Worm (Caenorhabditis elegans) whole organism, L4 larva: ENCODE data around the gene Y49F6B.14.

Experiments used
- D1046.2 ChIP-seq: fragments of 200-800 bp; sonication (Bioruptor generic); IDR thresholded peaks from 2 replicates; pipeline ENCODE4 v1.3.6; 2022; ENCODE audit warnings: missing genetic modification characterization, missing compliant biosample characterization
- F10B5.3 ChIP-seq: sonication (generic microtip); optimal IDR thresholded peaks from 2 replicates; lab custom pipeline; 2016; ENCODE audit warnings: mild to moderate bottlenecking, missing genetic modification characterization, missing compliant biosample characterization
- T20F7.1 ChIP-seq: fragments of 200-800 bp; sonication (Bioruptor generic); optimal IDR thresholded peaks from 2 replicates; lab custom pipeline; 2018; ENCODE audit warnings: mild to moderate bottlenecking, missing genetic modification characterization, missing compliant biosample characterization
- T26A8.4 ChIP-seq: fragments of 200-800 bp; sonication (Bioruptor generic); IDR thresholded peaks from 2 replicates; pipeline ENCODE4 v1.3.6; 2022; ENCODE audit warnings: missing genetic modification characterization, missing compliant biosample characterization
- Y48G9A.11 ChIP-seq: fragments of 200-800 bp; sonication (Bioruptor generic); IDR thresholded peaks from 2 replicates; pipeline ENCODE4 v1.3.6; 2022; ENCODE audit warnings: missing genetic modification reagents, missing genetic modification characterization, missing compliant biosample characterization
- aha-1 ChIP-seq: fragments of 150-350 bp; peaks from one replicate; lab custom pipeline; 2014; ENCODE audit warnings: missing biosample characterization, missing genetic modification characterization
- aly-2 ChIP-seq: sonication (generic microtip); optimal IDR thresholded peaks from 2 replicates; lab custom pipeline; 2018; ENCODE audit warnings: missing biosample characterization, missing genetic modification characterization
- ama-1 ChIP-seq: fragments of 150-350 bp; optimal IDR thresholded peaks from 2 replicates; lab custom pipeline; 2014; ENCODE audit warnings: inconsistent platforms, mixed read lengths
- arid-1 ChIP-seq: fragments of 200-800 bp; sonication (Bioruptor generic); conservative IDR thresholded peaks from 2 replicates; pipeline ENCODE4 v1.3.6; 2022; ENCODE audit warnings: missing genetic modification reagents, missing genetic modification characterization, missing compliant biosample characterization
- ctbp-1 ChIP-seq: fragments of 200-800 bp; sonication (Bioruptor generic); IDR thresholded peaks from 2 replicates; pipeline ENCODE4 v1.3.6; 2022; ENCODE audit warnings: missing genetic modification reagents, missing genetic modification characterization, missing compliant biosample characterization
- daf-16 ChIP-seq, 3 experiments: sonication (generic microtip); optimal IDR thresholded peaks; 2 replicates each; lab custom pipeline; 2016 to 2017; ENCODE audit warnings: missing genetic modification characterization in 3 of 3, missing genetic modification reagents in 3 of 3, mild to moderate bottlenecking in 2 of 3, missing compliant biosample characterization in 2 of 3, missing biosample characterization in 1 of 3, moderate library complexity in 1 of 3
- daf-19 ChIP-seq: fragments of 200-800 bp; sonication (Bioruptor generic); conservative IDR thresholded peaks from 2 replicates; pipeline ENCODE4 v1.3.6; 2022; ENCODE audit warnings: missing genetic modification characterization, missing compliant biosample characterization
- daf-8 ChIP-seq: fragments of 200-800 bp; sonication (Bioruptor generic); IDR thresholded peaks from 2 replicates; pipeline ENCODE4 v1.3.6; 2022; ENCODE audit warnings: missing genetic modification characterization, missing compliant biosample characterization
- dmd-6 ChIP-seq: fragments of 200-800 bp; sonication (Bioruptor generic); IDR thresholded peaks from 2 replicates; pipeline ENCODE4 v1.3.6; 2022; ENCODE audit warnings: missing genetic modification reagents, missing genetic modification characterization, missing compliant biosample characterization
- dpl-1 ChIP-seq: fragments of 150-350 bp; optimal IDR thresholded peaks from 2 replicates; lab custom pipeline; 2014; ENCODE audit warnings: missing biosample characterization, missing genetic modification reagents, missing genetic modification characterization
- dve-1 ChIP-seq: sonication (generic microtip); optimal IDR thresholded peaks from 2 replicates; lab custom pipeline; 2017; ENCODE audit warnings: antibody characterized with exemption, mild to moderate bottlenecking, missing genetic modification characterization, missing compliant biosample characterization; ENCODE audit not compliant: insufficient read depth
- egl-43 ChIP-seq: fragments of 200-800 bp; sonication (Bioruptor generic); IDR thresholded peaks from 2 replicates; pipeline ENCODE4 v1.3.6; 2022; ENCODE audit warnings: missing genetic modification reagents, missing genetic modification characterization, missing compliant biosample characterization
- fkh-10 ChIP-seq: fragments of 150-350 bp; optimal IDR thresholded peaks from 2 replicates; lab custom pipeline; 2014; ENCODE audit warnings: missing biosample characterization, missing genetic modification reagents, missing genetic modification characterization
- gei-8 ChIP-seq: fragments of 200-800 bp; sonication (Bioruptor generic); optimal IDR thresholded peaks from 2 replicates; lab custom pipeline; 2018; ENCODE audit warnings: mild to moderate bottlenecking, missing genetic modification characterization, missing compliant biosample characterization
- hlh-11 ChIP-seq: fragments of 200-800 bp; sonication (Bioruptor generic); optimal IDR thresholded peaks from 2 replicates; lab custom pipeline; 2018; ENCODE audit warnings: mild to moderate bottlenecking, missing genetic modification characterization, missing compliant biosample characterization
- hlh-30 ChIP-seq: sonication (generic microtip); optimal IDR thresholded peaks from 2 replicates; lab custom pipeline; 2017; ENCODE audit warnings: antibody characterized with exemption, mild to moderate bottlenecking, missing genetic modification characterization, missing compliant biosample characterization; ENCODE audit not compliant: insufficient read depth
- hmg-1.1 ChIP-seq: fragments of 200-800 bp; sonication (Bioruptor generic); IDR thresholded peaks from 2 replicates; pipeline ENCODE4 v1.3.6; 2022; ENCODE audit warnings: missing genetic modification reagents, missing genetic modification characterization, missing compliant biosample characterization
- lim-7 ChIP-seq: fragments of 200-800 bp; sonication (Bioruptor generic); IDR thresholded peaks from 2 replicates; pipeline ENCODE4 v1.3.6; 2022; ENCODE audit warnings: missing genetic modification characterization, missing compliant biosample characterization
- lin-1 ChIP-seq: fragments of 200-800 bp; sonication (Bioruptor generic); IDR thresholded peaks from 2 replicates; pipeline ENCODE4 v1.3.6; 2022; ENCODE audit warnings: missing genetic modification reagents, missing genetic modification characterization, missing compliant biosample characterization
- lin-13 ChIP-seq: fragments of 150-350 bp; optimal IDR thresholded peaks from 2 replicates; lab custom pipeline; 2014; ENCODE audit warnings: missing biosample characterization, missing genetic modification reagents, missing genetic modification characterization
- lin-38 ChIP-seq: fragments of 200-800 bp; sonication (Bioruptor generic); IDR thresholded peaks from 2 replicates; pipeline ENCODE4 v1.3.6; 2022; ENCODE audit warnings: missing genetic modification reagents, missing genetic modification characterization, missing compliant biosample characterization
- lin-39 ChIP-seq: fragments of 150-350 bp; optimal IDR thresholded peaks from 2 replicates; lab custom pipeline; 2014; ENCODE audit warnings: missing biosample characterization, missing genetic modification reagents, missing genetic modification characterization
- madf-5 ChIP-seq, 2 experiments: fragments of 200-800 bp; sonication (Bioruptor generic); IDR thresholded peaks; 2 replicates each; pipeline ENCODE4 v1.3.6; 2022; ENCODE audit warnings: missing compliant biosample characterization in 2 of 2, missing genetic modification characterization in 2 of 2
- madf-9 ChIP-seq: fragments of 200-800 bp; sonication (Bioruptor generic); conservative IDR thresholded peaks from 2 replicates; pipeline ENCODE4 v1.3.6; 2022; ENCODE audit warnings: missing genetic modification reagents, missing genetic modification characterization, missing compliant biosample characterization
- mdl-1 ChIP-seq, 2 experiments: fragments of 150-350 bp in 1 of 2; sonication (generic microtip) in 1 of 2; optimal IDR thresholded peaks; 2 replicates each; lab custom pipeline; 2014 to 2017; ENCODE audit warnings: missing biosample characterization in 2 of 2, missing genetic modification characterization in 2 of 2
- mxl-3 ChIP-seq: fragments of 200-800 bp; sonication (Bioruptor generic); optimal IDR thresholded peaks from 2 replicates; lab custom pipeline; 2018; ENCODE audit warnings: mild to moderate bottlenecking, missing genetic modification characterization, missing compliant biosample characterization
- nhr-10 ChIP-seq: fragments of 150-350 bp; optimal IDR thresholded peaks from 2 replicates; lab custom pipeline; 2014; ENCODE audit warnings: missing biosample characterization, missing genetic modification characterization
- nhr-11 ChIP-seq: fragments of 150-350 bp; optimal IDR thresholded peaks from 2 replicates; lab custom pipeline; 2014; ENCODE audit warnings: missing biosample characterization, missing genetic modification characterization
- nhr-111 ChIP-seq: fragments of 200-800 bp; sonication (Bioruptor generic); optimal IDR thresholded peaks from 2 replicates; lab custom pipeline; 2018; ENCODE audit warnings: mild to moderate bottlenecking, missing genetic modification characterization, missing compliant biosample characterization
- nhr-41 ChIP-seq: fragments of 200-800 bp; sonication (Bioruptor generic); IDR thresholded peaks from 2 replicates; pipeline ENCODE4 v1.3.6; 2022; ENCODE audit warnings: missing genetic modification reagents, missing genetic modification characterization, missing compliant biosample characterization
- nhr-42 ChIP-seq: fragments of 200-800 bp; sonication (Bioruptor generic); IDR thresholded peaks from 2 replicates; pipeline ENCODE4 v1.3.6; 2022; ENCODE audit warnings: missing genetic modification characterization, missing compliant biosample characterization
- nhr-6 ChIP-seq: fragments of 150-350 bp; optimal IDR thresholded peaks from 2 replicates; lab custom pipeline; 2014; ENCODE audit warnings: missing biosample characterization, missing genetic modification characterization
- pha-4 ChIP-seq, 2 experiments: fragments of 150-350 bp in 1 of 2; fragments of 200-800 bp in 1 of 2; sonication (Bioruptor generic) in 1 of 2; IDR thresholded peaks in 1 of 2; optimal IDR thresholded peaks in 1 of 2; 2 replicates each; pipeline versions ENCODE4 v1.3.6 to Lab custom; 2014 to 2022; ENCODE audit warnings: missing genetic modification characterization in 2 of 2, missing genetic modification reagents in 2 of 2, missing biosample characterization in 1 of 2, missing compliant biosample characterization in 1 of 2
- pqm-1 ChIP-seq: sonication (generic microtip); optimal IDR thresholded peaks from 2 replicates; lab custom pipeline; 2017; ENCODE audit warnings: missing biosample characterization, missing genetic modification characterization
- rbr-2 ChIP-seq: sonication (generic microtip); optimal IDR thresholded peaks from 2 replicates; lab custom pipeline; 2016; ENCODE audit warnings: missing genotype, missing genetic modification characterization, missing compliant biosample characterization
- saeg-2 ChIP-seq: fragments of 200-800 bp; sonication (Bioruptor generic); IDR thresholded peaks from 2 replicates; pipeline ENCODE4 v1.3.6; 2022; ENCODE audit warnings: missing genetic modification reagents, missing genetic modification characterization, missing compliant biosample characterization
- snpc-1.2 ChIP-seq: fragments of 200-800 bp; sonication (Bioruptor generic); IDR thresholded peaks from 2 replicates; pipeline ENCODE4 v1.3.6; 2022; ENCODE audit warnings: missing genetic modification reagents, missing genetic modification characterization, missing compliant biosample characterization
- snpc-4 ChIP-seq: fragments of 150-350 bp; optimal IDR thresholded peaks from 2 replicates; lab custom pipeline; 2014; ENCODE audit warnings: missing biosample characterization, missing genetic modification characterization
- spr-3 ChIP-seq: fragments of 200-800 bp; sonication (Bioruptor generic); optimal IDR thresholded peaks from 2 replicates; lab custom pipeline; 2018; ENCODE audit warnings: mild to moderate bottlenecking, missing genetic modification characterization, missing compliant biosample characterization
- tra-1 ChIP-seq: fragments of 200-800 bp; sonication (Bioruptor generic); IDR thresholded peaks from 2 replicates; pipeline ENCODE4 v1.3.6; 2022; ENCODE audit warnings: missing genetic modification reagents, missing genetic modification characterization, missing compliant biosample characterization
- vab-7 ChIP-seq: fragments of 200-800 bp; sonication (Bioruptor generic); IDR thresholded peaks from 2 replicates; pipeline ENCODE4 v1.3.6; 2022; ENCODE audit warnings: missing genetic modification reagents, missing genetic modification characterization, missing compliant biosample characterization
- zag-1 ChIP-seq: fragments of 150-350 bp; optimal IDR thresholded peaks from 2 replicates; lab custom pipeline; 2014; ENCODE audit warnings: missing biosample characterization, missing genetic modification characterization
- zfp-2 ChIP-seq: sonication (generic microtip); optimal IDR thresholded peaks from 2 replicates; lab custom pipeline; 2016; ENCODE audit warnings: mild to moderate bottlenecking, missing genetic modification characterization, missing compliant biosample characterization
- ztf-11 ChIP-seq: fragments of 150-350 bp; optimal IDR thresholded peaks from 2 replicates; lab custom pipeline; 2014; ENCODE audit warnings: missing biosample characterization, missing genetic modification characterization
- ztf-7 ChIP-seq: fragments of 150-350 bp; optimal IDR thresholded peaks from 2 replicates; lab custom pipeline; 2014; ENCODE audit warnings: missing biosample characterization, missing genetic modification characterization

Gene Y49F6B.14

DNA sequence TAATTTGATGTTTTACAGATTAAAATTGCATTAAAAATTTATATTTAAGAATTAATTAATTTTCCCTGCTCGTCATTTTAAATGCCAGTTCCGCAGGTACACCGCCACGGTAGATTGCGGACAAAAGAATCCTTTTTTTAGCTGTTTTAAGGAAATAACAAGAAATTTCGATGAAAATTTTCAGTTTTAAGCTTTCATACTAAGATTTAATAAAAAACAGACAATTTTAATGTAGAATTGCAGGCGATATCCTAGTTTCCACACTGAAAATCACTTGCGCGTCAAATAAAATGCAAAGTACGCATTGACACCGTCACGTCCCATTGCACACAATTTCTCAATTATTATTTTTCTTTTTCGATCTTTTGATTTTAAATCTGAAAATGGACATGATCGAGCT, 38.2 kb upstream of the Y49F6B.14 start, which contains the start of gene dnc-3 (continued):
- TF ChIP-seq spr-3 (GFP tag; lab: Kevin White, UChicago), result no peak
- TF ChIP-seq D1046.2, result no peak
- TF ChIP-seq madf-5 (GFP tag; IDR thresholded peaks at IDR 0.05; lab: Robert Waterston, UW), result no peak
- peak; percentile 26 for TF ChIP-seq rbr-2
- TF ChIP-seq T20F7.1 (GFP tag; lab: Kevin White, UChicago), result no peak
- peak; percentile 40; the same call in 1 of the 2 replicates for TF ChIP-seq hmg-1.1 (GFP tag; lab: Robert Waterston, UW)
- TF ChIP-seq snpc-4 (tag; lab: Kevin White, UChicago), result no peak
- peak; percentile 16 for TF ChIP-seq dpl-1
- TF ChIP-seq vab-7, result no peak
- 0 out of 2 replicates have a peak, but pooled peaks have one; percentile 30 for TF ChIP-seq T26A8.4 (GFP tag; lab: Robert Waterston, UW)
- no peak for TF ChIP-seq ztf-11 (tag; lab: Kevin White, UChicago)
- TF ChIP-seq tra-1 (GFP tag; lab: Robert Waterston, UW), result no peak
- no peak for TF ChIP-seq nhr-6 (tag; lab: Kevin White, UChicago)
- TF ChIP-seq pha-4 (GFP tag; IDR thresholded peaks at IDR 0.05; lab: Robert Waterston, UW), result peak; percentile 11; the same call in 1 of the 2 replicates
- TF ChIP-seq pha-4 (tag; optimal IDR thresholded peaks at IDR 0.05; lab: Kevin White, UChicago), result no peak
- TF ChIP-seq ctbp-1 (GFP tag; lab: Robert Waterston, UW), result no peak
- TF ChIP-seq zfp-2 (tag; lab: Kevin White, UChicago), result no peak
- no peak for TF ChIP-seq snpc-1.2
- no peak for TF ChIP-seq madf-9 (GFP tag; lab: Robert Waterston, UW)
- TF ChIP-seq saeg-2 (GFP tag; lab: Robert Waterston, UW), result no peak
- no peak for TF ChIP-seq Y48G9A.11
- TF ChIP-seq arid-1 (GFP tag; lab: Robert Waterston, UW), result no peak
- no peak for TF ChIP-seq nhr-111 (GFP tag; lab: Kevin White, UChicago)
- peak; percentile 69 for TF ChIP-seq lin-38 (GFP tag; lab: Robert Waterston, UW)
- TF ChIP-seq fkh-10 (GFP tag; lab: Kevin White, UChicago), result no peak
- TF ChIP-seq mxl-3, result no peak
- TF ChIP-seq nhr-41 (GFP tag; lab: Robert Waterston, UW), result no peak
- TF ChIP-seq lin-1 (GFP tag; lab: Robert Waterston, UW), result no peak
- TF ChIP-seq lin-39 (tag; lab: Kevin White, UChicago), result no peak
- no peak for TF ChIP-seq dmd-6 (GFP tag; lab: Robert Waterston, UW)
- TF ChIP-seq ama-1 (lab: Kevin White, UChicago), result no peak
- TF ChIP-seq hlh-11 (tag; lab: Kevin White, UChicago), result peak; percentile 40
- TF ChIP-seq dve-1 (tag; lab: Kevin White, UChicago), result peak; percentile 48
- TF ChIP-seq egl-43 (GFP tag; lab: Robert Waterston, UW), result no peak
- TF ChIP-seq pqm-1 (tag; lab: Kevin White, UChicago), result no peak
- TF ChIP-seq zag-1 (tag; lab: Kevin White, UChicago), result no peak
- TF ChIP-seq aha-1 (tag; lab: Kevin White, UChicago), result peak; percentile 72
- TF ChIP-seq gei-8 (GFP tag; lab: Kevin White, UChicago), result no peak
- no peak for TF ChIP-seq daf-8 (GFP tag; lab: Robert Waterston, UW)
- no peak for TF ChIP-seq nhr-10 (tag; lab: Kevin White, UChicago)

DNA sequence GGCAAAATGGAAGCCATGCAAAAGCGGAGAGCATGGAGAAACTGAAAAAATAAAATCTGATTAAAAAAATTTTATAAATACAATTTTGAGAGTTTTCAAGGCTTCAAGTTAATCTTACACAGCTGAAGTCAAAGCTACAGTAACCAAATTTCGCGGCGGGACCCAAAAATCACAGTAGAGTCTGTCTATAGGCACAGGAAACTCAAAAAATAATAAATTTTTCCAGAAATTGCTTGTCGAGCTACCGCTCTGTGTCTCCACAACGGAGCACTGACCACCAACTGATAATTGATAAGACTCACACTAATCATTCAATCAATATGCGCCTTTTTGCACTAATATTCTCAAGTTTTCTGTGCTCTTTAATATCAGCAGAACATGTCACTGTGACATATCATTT, 35.1 kb upstream of the Y49F6B.14 start, which contains the start of gene W10G11.19:
W10G11.19 (plus strand) TSS at position 301 of the 400 bp plus-strand sequence.
- TF ChIP-seq hlh-30 (tag; lab: Kevin White, UChicago) (no peak), daf-19 (GFP tag; lab: Robert Waterston, UW) (no peak), pqm-1 (tag; lab: Kevin White, UChicago) (peak; percentile 13), lin-38 (GFP tag; lab: Robert Waterston, UW) (no peak), dmd-6 (GFP tag; lab: Robert Waterston, UW) (peak; percentile 21; the same call in 1 of the 2 replicates), nhr-11 (tag; lab: Kevin White, UChicago) (no peak), nhr-42 (GFP tag; lab: Robert Waterston, UW) (no peak), F10B5.3 (tag; lab: Kevin White, UChicago) (no peak), ztf-7 (no peak), zag-1 (tag; lab: Kevin White, UChicago) (no peak), daf-16 (GFP tag; optimal IDR thresholded peaks at IDR 0.05; lab: Kevin White, UChicago) (no peak), daf-16 (tag; optimal IDR thresholded peaks at IDR 0.05; lab: Kevin White, UChicago) (peak; percentile 28), hlh-11 (tag; lab: Kevin White, UChicago) (peak; percentile 18), aly-2 (tag; lab: Kevin White, UChicago) (no peak), zfp-2 (tag; lab: Kevin White, UChicago) (no peak), mdl-1 (tag; optimal IDR thresholded peaks at IDR 0.05; lab: Kevin White, UChicago) (no peak), lim-7 (GFP tag; lab: Robert Waterston, UW) (no peak), lin-1 (GFP tag; lab: Robert Waterston, UW) (no peak), lin-13 (GFP tag; lab: Kevin White, UChicago) (no peak)
